Fruit fly (Drosophila melanogaster) whole organism, embryonic: ENCODE data around the gene CCAP-R.

Source experiments
- Aef1 ChIP-seq: fragments of 200-800 bp; sonication (Bioruptor generic); IDR thresholded peaks from 3 replicates; pipeline ENCODE4 v1.3.6; 2022; ENCODE audit warnings: missing biosample characterization, missing genetic modification characterization
- CG10147 ChIP-seq: fragments of 200-800 bp; sonication (Bioruptor generic); optimal IDR thresholded peaks from 2 replicates; lab custom pipeline; 2019; ENCODE audit warnings: missing biosample characterization, mild to moderate bottlenecking, missing genetic modification characterization, moderate library complexity
- CG11247 ChIP-seq: fragments of 200-800 bp; sonication (Bioruptor generic); IDR thresholded peaks from 2 replicates; pipeline ENCODE4 v1.3.6; 2022; ENCODE audit warnings: missing biosample characterization, missing genetic modification characterization
- CG11696 ChIP-seq: fragments of 200-800 bp; sonication (Bioruptor generic); IDR thresholded peaks from 2 replicates; pipeline ENCODE4 v1.3.6; 2022; ENCODE audit warnings: missing biosample characterization, missing genetic modification characterization
- CG13296 ChIP-seq: fragments of 200-800 bp; sonication (Bioruptor generic); optimal IDR thresholded peaks from 3 replicates; lab custom pipeline; 2018; ENCODE audit warnings: missing biosample characterization, mild to moderate bottlenecking, missing genetic modification characterization
- CG14014 ChIP-seq: fragments of 200-800 bp; sonication (Bioruptor generic); IDR thresholded peaks from 2 replicates; pipeline ENCODE4 v1.3.6; 2022; ENCODE audit warnings: missing biosample characterization, missing genetic modification characterization
- CG14860 ChIP-seq: fragments of 200-800 bp; sonication (Bioruptor generic); IDR thresholded peaks from 3 replicates; pipeline ENCODE4 v1.3.6; 2022; ENCODE audit warnings: missing biosample characterization, missing genetic modification characterization; ENCODE audit not compliant: partially characterized antibody
- CG15479 ChIP-seq: fragments of 200-800 bp; sonication (Bioruptor generic); optimal IDR thresholded peaks from 3 replicates; lab custom pipeline; 2019; ENCODE audit warnings: missing biosample characterization, mild to moderate bottlenecking, missing genetic modification characterization, moderate library complexity
- CG16779 ChIP-seq: fragments of 200-800 bp; sonication (Bioruptor generic); IDR thresholded peaks from 2 replicates; pipeline ENCODE4 v1.3.6; 2022; ENCODE audit warnings: missing biosample characterization, missing genetic modification characterization
- CG1832 ChIP-seq: fragments of 200-800 bp; sonication (Bioruptor generic); optimal IDR thresholded peaks from 2 replicates; lab custom pipeline; 2017; ENCODE audit warnings: missing biosample characterization, mild to moderate bottlenecking, missing genetic modification characterization, inconsistent platforms
- CG30020 ChIP-seq: fragments of 200-800 bp; optimal IDR thresholded peaks from 2 replicates; lab custom pipeline; 2019; ENCODE audit warnings: missing biosample characterization, mild to moderate bottlenecking, missing genetic modification characterization, moderate library complexity
- CG30431 ChIP-seq: fragments of 200-800 bp; sonication (Bioruptor generic); optimal IDR thresholded peaks from 2 replicates; lab custom pipeline; 2017; ENCODE audit warnings: missing biosample characterization, missing genetic modification characterization
- CG31365 ChIP-seq: fragments of 200-800 bp; sonication (Bioruptor generic); optimal IDR thresholded peaks from 2 replicates; lab custom pipeline; 2018; ENCODE audit warnings: missing biosample characterization, mild to moderate bottlenecking, missing genetic modification characterization
- CG33213 ChIP-seq: fragments of 200-800 bp; sonication (Bioruptor generic); optimal IDR thresholded peaks from 3 replicates; lab custom pipeline; 2016; ENCODE audit warnings: missing biosample characterization, missing genetic modification characterization
- CG42726 ChIP-seq: fragments of 200-800 bp; sonication (Bioruptor generic); IDR thresholded peaks from 2 replicates; pipeline ENCODE4 v1.3.6; 2022; ENCODE audit warnings: missing biosample characterization, missing genetic modification characterization; ENCODE audit not compliant: partially characterized antibody
- CG4360 ChIP-seq: fragments of 200-800 bp; sonication (Bioruptor generic); IDR thresholded peaks from 2 replicates; pipeline ENCODE4 v1.3.6; 2022; ENCODE audit warnings: missing biosample characterization, missing genetic modification characterization
- CG7963 ChIP-seq: fragments of 200-800 bp; sonication (Bioruptor generic); IDR thresholded peaks from 3 replicates; pipeline ENCODE4 v1.3.6; 2022; ENCODE audit warnings: missing biosample characterization, missing genetic modification characterization; ENCODE audit not compliant: partially characterized antibody
- Dref ChIP-seq: fragments of 200-800 bp; sonication (Bioruptor generic); IDR thresholded peaks from 2 replicates; pipeline ENCODE4 v1.3.6; 2022; ENCODE audit warnings: missing biosample characterization, missing genetic modification characterization
- Drgx ChIP-seq: fragments of 200-800 bp; sonication (Bioruptor generic); IDR thresholded peaks from 2 replicates; pipeline ENCODE4 v1.3.6; 2022; ENCODE audit warnings: missing biosample characterization, missing genetic modification characterization
- ERR ChIP-seq: fragments of 200-800 bp; sonication (Bioruptor generic); optimal IDR thresholded peaks from 2 replicates; lab custom pipeline; 2016; ENCODE audit warnings: missing biosample characterization, missing genetic modification characterization
- Elba2 ChIP-seq: fragments of 200-800 bp; sonication (Bioruptor generic); optimal IDR thresholded peaks from 3 replicates; lab custom pipeline; 2016; ENCODE audit warnings: missing biosample characterization, missing genetic modification characterization
- HHEX ChIP-seq: fragments of 200-800 bp; sonication (Bioruptor generic); optimal IDR thresholded peaks from 3 replicates; lab custom pipeline; 2017; ENCODE audit warnings: missing biosample characterization, mild to moderate bottlenecking, missing genetic modification characterization, missing genetic modification reagents
- HLH3B ChIP-seq: fragments of 200-800 bp; sonication (Bioruptor generic); IDR thresholded peaks from 2 replicates; pipeline ENCODE4 v1.3.6; 2022; ENCODE audit warnings: missing biosample characterization, missing genetic modification characterization
- HLH54F ChIP-seq: fragments of 200-800 bp; sonication (Bioruptor generic); optimal IDR thresholded peaks from 3 replicates; lab custom pipeline; 2016; ENCODE audit warnings: missing biosample characterization, missing genetic modification characterization
- HmgD ChIP-seq: fragments of 200-800 bp; sonication (Bioruptor generic); optimal IDR thresholded peaks from 3 replicates; lab custom pipeline; 2016; ENCODE audit warnings: missing biosample characterization, missing genetic modification characterization
- Lhr ChIP-seq: fragments of 200-800 bp; sonication (Bioruptor generic); optimal IDR thresholded peaks from 3 replicates; lab custom pipeline; 2017; ENCODE audit warnings: mild to moderate bottlenecking, missing biosample characterization, missing genetic modification reagents, missing genetic modification characterization
- Myb ChIP-seq: fragments of 200-800 bp; sonication (Bioruptor generic); optimal IDR thresholded peaks from 2 replicates; lab custom pipeline; 2016; ENCODE audit warnings: missing biosample characterization, missing genetic modification characterization
- NFAT ChIP-seq: fragments of 200-800 bp; sonication (Bioruptor generic); IDR thresholded peaks from 2 replicates; pipeline ENCODE4 v1.3.6; 2022; ENCODE audit warnings: missing biosample characterization, missing genetic modification characterization
- NK7.1 ChIP-seq: fragments of 200-800 bp; sonication (Bioruptor generic); optimal IDR thresholded peaks from 3 replicates; lab custom pipeline; 2016; ENCODE audit warnings: missing biosample characterization, missing genetic modification characterization
- Oaz ChIP-seq: fragments of 200-800 bp; sonication (Bioruptor generic); IDR thresholded peaks from 2 replicates; pipeline ENCODE4 v1.3.6; 2022; ENCODE audit warnings: missing biosample characterization, missing genetic modification characterization
- Scr ChIP-seq: fragments of 200-800 bp; sonication (Bioruptor generic); IDR thresholded peaks from 2 replicates; pipeline ENCODE4 v1.3.6; 2022; ENCODE audit warnings: missing biosample characterization, missing genetic modification characterization; ENCODE audit not compliant: partially characterized antibody
- TFAM ChIP-seq: fragments of 200-800 bp; sonication (Bioruptor generic); optimal IDR thresholded peaks from 2 replicates; lab custom pipeline; 2017; ENCODE audit warnings: missing biosample characterization, missing genetic modification characterization, inconsistent platforms
- Vsx1 ChIP-seq: fragments of 200-800 bp; sonication (Bioruptor generic); optimal IDR thresholded peaks from 2 replicates; lab custom pipeline; 2017; ENCODE audit warnings: missing biosample characterization, mild to moderate bottlenecking, missing genetic modification characterization, missing genetic modification reagents
- al ChIP-seq: fragments of 200-800 bp; sonication (Bioruptor generic); IDR thresholded peaks from 2 replicates; pipeline ENCODE4 v1.3.6; 2022; ENCODE audit warnings: missing biosample characterization, missing genetic modification characterization
- chinmo ChIP-seq: fragments of 200-800 bp; sonication (Bioruptor generic); IDR thresholded peaks from 4 replicates; pipeline ENCODE4 v1.3.6; 2022; ENCODE audit warnings: missing biosample characterization, missing genetic modification characterization; ENCODE audit not compliant: partially characterized antibody
- crol ChIP-seq: fragments of 200-800 bp; sonication (Bioruptor generic); IDR thresholded peaks from 2 replicates; pipeline ENCODE4 v1.3.6; 2022; ENCODE audit warnings: missing biosample characterization, missing genetic modification characterization
- danr ChIP-seq: fragments of 200-800 bp; sonication (Bioruptor generic); IDR thresholded peaks from 2 replicates; pipeline ENCODE4 v1.3.6; 2022; ENCODE audit warnings: missing biosample characterization, missing genetic modification characterization
- ftz-f1 ChIP-seq: fragments of 200-800 bp; sonication (Bioruptor generic); optimal IDR thresholded peaks from 2 replicates; lab custom pipeline; 2016; ENCODE audit warnings: missing biosample characterization, missing genetic modification characterization
- mirr ChIP-seq: fragments of 200-800 bp; sonication (Bioruptor generic); optimal IDR thresholded peaks from 3 replicates; lab custom pipeline; 2018; ENCODE audit warnings: missing biosample characterization, mild to moderate bottlenecking, missing genetic modification characterization
- nau ChIP-seq: fragments of 200-800 bp; sonication (Bioruptor generic); optimal IDR thresholded peaks from 3 replicates; lab custom pipeline; 2017; ENCODE audit warnings: missing biosample characterization, mild to moderate bottlenecking, missing genetic modification characterization, missing genetic modification reagents
- odd ChIP-seq: fragments of 200-800 bp; sonication (Bioruptor generic); optimal IDR thresholded peaks from 2 replicates; lab custom pipeline; 2017; ENCODE audit warnings: missing biosample characterization, mild to moderate bottlenecking, missing genetic modification characterization
- pb ChIP-seq: fragments of 200-800 bp; sonication (Bioruptor generic); optimal IDR thresholded peaks from 3 replicates; lab custom pipeline; 2016; ENCODE audit warnings: missing biosample characterization, missing genetic modification characterization
- pho ChIP-seq: fragments of 200-800 bp; sonication (Bioruptor generic); optimal IDR thresholded peaks from 2 replicates; lab custom pipeline; 2016; ENCODE audit warnings: missing biosample characterization, missing genetic modification characterization
- row ChIP-seq: fragments of 200-800 bp; sonication (Bioruptor generic); IDR thresholded peaks from 3 replicates; pipeline ENCODE4 v1.3.6; 2022; ENCODE audit warnings: missing biosample characterization, missing genetic modification characterization
- schlank ChIP-seq: fragments of 200-800 bp; sonication (Bioruptor generic); optimal IDR thresholded peaks from 2 replicates; lab custom pipeline; 2018; ENCODE audit warnings: missing biosample characterization, mild to moderate bottlenecking, missing genetic modification characterization
- sd ChIP-seq: fragments of 200-800 bp; sonication (Bioruptor generic); optimal IDR thresholded peaks from 3 replicates; lab custom pipeline; 2018; ENCODE audit warnings: missing biosample characterization, mild to moderate bottlenecking, missing genetic modification characterization, moderate library complexity
- sima ChIP-seq: fragments of 200-800 bp; sonication (Bioruptor generic); optimal IDR thresholded peaks from 2 replicates; lab custom pipeline; 2016; ENCODE audit warnings: missing biosample characterization, missing genetic modification characterization
- tup ChIP-seq: fragments of 200-800 bp; sonication (Bioruptor generic); optimal IDR thresholded peaks from 2 replicates; lab custom pipeline; 2016; ENCODE audit warnings: missing biosample characterization, mild to moderate bottlenecking, missing genetic modification characterization, moderate library complexity
- yki ChIP-seq: fragments of >200 bp; optimal IDR thresholded peaks from 3 replicates; lab custom pipeline; 2018

Gene CCAP-R

dm6 chr3R:25888307-25889075 is 67.6 kb downstream of the CCAP-R start, which contains the start of gene Lnk (continued):
- no peak for TF ChIP-seq tup (GFP tag; lab: Kevin White, UChicago)
- TF ChIP-seq Drgx (GFP tag; lab: Robert Waterston, UW): peak; percentile 31; the same call in 1 of the 2 replicates
- peak; percentile 96 for TF ChIP-seq CG42726 (GFP tag; lab: Robert Waterston, UW)
- no peak for TF ChIP-seq TFAM (GFP tag; lab: Kevin White, UChicago)
- TF ChIP-seq HHEX (GFP tag; lab: Kevin White, UChicago): no peak
- TF ChIP-seq CG4360 (GFP tag; lab: Robert Waterston, UW): peak; percentile 34; the same call in 1 of the 2 replicates
- peak; percentile 5 for TF ChIP-seq ERR
- TF ChIP-seq CG14014 (GFP tag; lab: Robert Waterston, UW): 0 out of 2 replicates have a peak, but pooled peaks have one; percentile 21
- TF ChIP-seq NK7.1 (GFP tag; lab: Kevin White, UChicago): no peak
- no peak for TF ChIP-seq pb
- no peak for TF ChIP-seq CG30431
- peak; percentile 87 for TF ChIP-seq CG7963 (GFP tag; lab: Robert Waterston, UW)
- peak; percentile 98 for TF ChIP-seq Dref
- TF ChIP-seq CG11247 (GFP tag; lab: Robert Waterston, UW): no peak
- TF ChIP-seq pho (GFP tag; lab: Kevin White, UChicago): peak; percentile 26
- TF ChIP-seq crol (GFP tag; lab: Robert Waterston, UW): no peak
- TF ChIP-seq yki: no peak
- TF ChIP-seq CG33213: peak; percentile 29
- no peak for TF ChIP-seq sima (GFP tag; lab: Kevin White, UChicago)
- no peak for TF ChIP-seq danr (GFP tag; lab: Robert Waterston, UW)
- no peak for TF ChIP-seq CG1832 (GFP tag; lab: Kevin White, UChicago)
- 0 out of 3 replicates have a peak, but pooled peaks have one; percentile 7 for TF ChIP-seq row (GFP tag; lab: Robert Waterston, UW)
- TF ChIP-seq chinmo (GFP tag; lab: Robert Waterston, UW): peak; percentile 90
- peak; percentile 47 for TF ChIP-seq Myb
- TF ChIP-seq CG15479 (GFP tag; lab: Kevin White, UChicago): peak; percentile 17
- TF ChIP-seq Lhr (GFP tag; lab: Kevin White, UChicago): peak; percentile 89
- peak; percentile 38 for TF ChIP-seq CG31365
- no peak for TF ChIP-seq CG11696 (GFP tag; lab: Robert Waterston, UW)
- peak; percentile 60; the same call in 2 of the 3 replicates for TF ChIP-seq Aef1 (GFP tag; lab: Robert Waterston, UW)
- no peak; the same call in 1 of the 2 replicates for TF ChIP-seq NFAT
- TF ChIP-seq nau (GFP tag; lab: Kevin White, UChicago): peak; percentile 43
- TF ChIP-seq HLH3B (GFP tag; lab: Robert Waterston, UW): no peak
- no peak for TF ChIP-seq CG10147 (GFP tag; lab: Kevin White, UChicago)
- TF ChIP-seq HLH54F (GFP tag; lab: Kevin White, UChicago): peak; percentile 0
- TF ChIP-seq Elba2 (GFP tag; lab: Kevin White, UChicago): no peak
- peak; percentile 23 for TF ChIP-seq mirr (GFP tag; lab: Kevin White, UChicago)
- peak; percentile 37 for TF ChIP-seq HmgD (GFP tag; lab: Kevin White, UChicago)
- TF ChIP-seq sd: peak; percentile 90
- TF ChIP-seq ftz-f1 (GFP tag; lab: Kevin White, UChicago): no peak
- TF ChIP-seq Vsx1: no peak
- TF ChIP-seq schlank (tag; lab: Kevin White, UChicago): no peak
- TF ChIP-seq al (GFP tag; lab: Robert Waterston, UW): no peak
- TF ChIP-seq CG30020 (tag; lab: Kevin White, UChicago): peak; percentile 12
- peak; percentile 20 for TF ChIP-seq CG13296
- peak; percentile 67; the same call in 2 of the 3 replicates for TF ChIP-seq CG14860 (GFP tag; lab: Robert Waterston, UW)
- no peak for TF ChIP-seq CG16779 (GFP tag; lab: Robert Waterston, UW)
- TF ChIP-seq Oaz (GFP tag; lab: Robert Waterston, UW): no peak
- peak; percentile 89 for TF ChIP-seq Scr
- TF ChIP-seq odd (GFP tag; lab: Kevin White, UChicago): peak; percentile 39
